Fruit fly (Drosophila melanogaster) whole organism, wandering third instar larva: ENCODE data around the gene Pli.

ENCODE experiments used
- Abd-B ChIP-seq: fragments of >200 bp; optimal IDR thresholded peaks from 2 replicates; lab custom pipeline; 2017; ENCODE audit warnings: missing biosample characterization, missing genetic modification characterization
- CG32264 ChIP-seq: fragments of 200-800 bp; sonication (Bioruptor generic); optimal IDR thresholded peaks from 2 replicates; lab custom pipeline; 2016; ENCODE audit warnings: missing biosample characterization, missing genetic modification characterization
- CG9705 ChIP-seq: fragments of 200-800 bp; sonication (Bioruptor generic); optimal IDR thresholded peaks from 2 replicates; lab custom pipeline; 2018; ENCODE audit warnings: missing biosample characterization, mild to moderate bottlenecking, missing genetic modification characterization
- CrebA ChIP-seq: fragments of 200-800 bp; sonication (Bioruptor generic); optimal IDR thresholded peaks from 2 replicates; lab custom pipeline; 2016; ENCODE audit warnings: missing biosample characterization, mild to moderate bottlenecking, missing genetic modification characterization, borderline replicate concordance
- Dfd ChIP-seq: fragments of >200 bp; optimal IDR thresholded peaks from 2 replicates; lab custom pipeline; 2017; ENCODE audit warnings: missing biosample characterization, missing genetic modification characterization
- Dif ChIP-seq: fragments of 200-275, 200-300 bp; sonication (Bioruptor generic); optimal IDR thresholded peaks from 2 replicates; lab custom pipeline; 2018; ENCODE audit warnings: missing biosample characterization, missing genetic modification characterization; ENCODE audit not compliant: partially characterized antibody
- GATAd ChIP-seq: sonication (Bioruptor generic); optimal IDR thresholded peaks from 2 replicates; lab custom pipeline; 2016; ENCODE audit warnings: missing biosample characterization, missing genetic modification characterization
- HLH106 ChIP-seq: fragments of 200-800 bp; optimal IDR thresholded peaks from 3 replicates; lab custom pipeline; 2019; ENCODE audit warnings: missing biosample characterization, mild to moderate bottlenecking, missing genetic modification characterization, moderate library complexity
- Hnf4 ChIP-seq: fragments of 200-800 bp; sonication (Bioruptor generic); optimal IDR thresholded peaks from 2 replicates; lab custom pipeline; 2016; ENCODE audit warnings: missing biosample characterization, mild to moderate bottlenecking, missing genetic modification characterization
- Hr78 ChIP-seq: fragments of >200 bp; optimal IDR thresholded peaks from 2 replicates; lab custom pipeline; 2017; ENCODE audit warnings: missing biosample characterization, missing genetic modification characterization
- Hr83 ChIP-seq: fragments of 200-300 bp; sonication (Bioruptor generic); optimal IDR thresholded peaks from 2 replicates; lab custom pipeline; 2016; ENCODE audit warnings: missing biosample characterization, mild to moderate bottlenecking, missing genetic modification characterization, moderate library complexity; ENCODE audit not compliant: poor library complexity, severe bottlenecking
- Jra ChIP-seq: sonication (Bioruptor generic); optimal IDR thresholded peaks from 2 replicates; lab custom pipeline; 2016; ENCODE audit warnings: missing biosample characterization, missing genetic modification characterization
- Mio ChIP-seq: sonication (Bioruptor generic); optimal IDR thresholded peaks from 2 replicates; lab custom pipeline; 2016; ENCODE audit warnings: missing biosample characterization, missing genetic modification characterization
- Myc ChIP-seq: fragments of >200 bp; optimal IDR thresholded peaks from 2 replicates; lab custom pipeline; 2017
- N ChIP-seq: fragments of >200 bp; optimal IDR thresholded peaks from 2 replicates; lab custom pipeline; 2018; ENCODE audit warnings: missing biosample characterization, missing external identifiers, missing genetic modification characterization
- OdsH ChIP-seq: fragments of 200-800 bp; sonication (Bioruptor generic); optimal IDR thresholded peaks from 2 replicates; lab custom pipeline; 2016; ENCODE audit warnings: missing biosample characterization, mild to moderate bottlenecking, missing genetic modification characterization
- Rel ChIP-seq, 2 experiments: fragments of 200-800 bp; sonication (Bioruptor generic) in 1 of 2; optimal IDR thresholded peaks; 2 replicates in 1 of 2; 3 replicates in 1 of 2; lab custom pipeline; 2016 to 2019; ENCODE audit warnings: mild to moderate bottlenecking in 2 of 2, missing biosample characterization in 2 of 2, missing genetic modification characterization in 2 of 2, moderate library complexity in 1 of 2
- Sp1 ChIP-seq: fragments of 200-800 bp; sonication (Bioruptor generic); optimal IDR thresholded peaks from 3 replicates; lab custom pipeline; 2019; ENCODE audit warnings: missing biosample characterization, mild to moderate bottlenecking, missing genetic modification characterization, moderate library complexity
- Vsx2 ChIP-seq: fragments of 200-300, 225-300 bp; sonication (Bioruptor generic); optimal IDR thresholded peaks from 2 replicates; lab custom pipeline; 2018; ENCODE audit warnings: missing biosample characterization, missing genetic modification characterization; ENCODE audit not compliant: partially characterized antibody
- br ChIP-seq: fragments of 200-800 bp; sonication (Bioruptor generic); optimal IDR thresholded peaks from 2 replicates; lab custom pipeline; 2016; ENCODE audit warnings: missing biosample characterization, missing genetic modification characterization
- brk ChIP-seq: fragments of 200-800 bp; sonication (Bioruptor generic); optimal IDR thresholded peaks from 2 replicates; lab custom pipeline; 2016; ENCODE audit warnings: missing biosample characterization, mild to moderate bottlenecking, missing genetic modification characterization
- dl ChIP-seq, 2 experiments: fragments of 175-275, 200-275 bp in 1 of 2; fragments of 200-275 bp in 1 of 2; sonication (Bioruptor generic); optimal IDR thresholded peaks; lab custom pipeline; 2018; ENCODE audit warnings: mild to moderate bottlenecking in 2 of 2, missing biosample characterization in 2 of 2, missing genetic modification characterization in 2 of 2, moderate library complexity in 2 of 2; ENCODE audit not compliant: partially characterized antibody in 2 of 2, insufficient read depth in 1 of 2
- dmrt93B ChIP-seq: fragments of 200-800 bp; sonication (Bioruptor generic); optimal IDR thresholded peaks from 2 replicates; lab custom pipeline; 2018; ENCODE audit warnings: missing biosample characterization, mild to moderate bottlenecking, missing genetic modification characterization
- dsf ChIP-seq: sonication (Bioruptor generic); optimal IDR thresholded peaks from 2 replicates; lab custom pipeline; 2016; ENCODE audit warnings: missing biosample characterization, missing genetic modification characterization, borderline replicate concordance
- ey ChIP-seq: fragments of 200-800 bp; sonication (Bioruptor generic); optimal IDR thresholded peaks from 2 replicates; lab custom pipeline; 2016; ENCODE audit warnings: missing biosample characterization, missing genetic modification characterization
- foxo ChIP-seq, 2 experiments: fragments of 200-800 bp; sonication (Bioruptor generic); optimal IDR thresholded peaks; 2 replicates in 1 of 2; 3 replicates in 1 of 2; lab custom pipeline; 2016 to 2017; ENCODE audit warnings: missing biosample characterization in 2 of 2, missing genetic modification characterization in 2 of 2
- fru ChIP-seq: fragments of 200-800 bp; sonication (Bioruptor generic); optimal IDR thresholded peaks from 3 replicates; lab custom pipeline; 2016; ENCODE audit warnings: missing biosample characterization, mild to moderate bottlenecking, missing genetic modification characterization
- h ChIP-seq: fragments of 200-800 bp; sonication (Bioruptor generic); optimal IDR thresholded peaks from 3 replicates; lab custom pipeline; 2016; ENCODE audit warnings: missing biosample characterization, mild to moderate bottlenecking, missing genetic modification characterization
- lola ChIP-seq: fragments of >200 bp; optimal IDR thresholded peaks from 2 replicates; lab custom pipeline; 2017; ENCODE audit warnings: missing biosample characterization, missing genetic modification characterization
- pan ChIP-seq: fragments of >200 bp; optimal IDR thresholded peaks from 2 replicates; lab custom pipeline; 2017
- psq ChIP-seq: fragments of 200-800 bp; sonication (Bioruptor generic); optimal IDR thresholded peaks from 3 replicates; lab custom pipeline; 2017; ENCODE audit warnings: missing biosample characterization, mild to moderate bottlenecking, missing genetic modification characterization, moderate library complexity
- rgr ChIP-seq: fragments of 200-800 bp; sonication (Bioruptor generic); optimal IDR thresholded peaks from 3 replicates; lab custom pipeline; 2016; ENCODE audit warnings: missing biosample characterization, mild to moderate bottlenecking, missing genetic modification characterization
- sage ChIP-seq: fragments of 200-800 bp; sonication (Bioruptor generic); optimal IDR thresholded peaks from 2 replicates; lab custom pipeline; 2016; ENCODE audit warnings: missing biosample characterization, mild to moderate bottlenecking, missing genetic modification characterization
- sv ChIP-seq: fragments of 200-800 bp; sonication (Bioruptor generic); optimal IDR thresholded peaks from 3 replicates; lab custom pipeline; 2016; ENCODE audit warnings: missing biosample characterization, missing genetic modification characterization
- tai ChIP-seq: sonication (Bioruptor generic); optimal IDR thresholded peaks from 2 replicates; lab custom pipeline; 2016; ENCODE audit warnings: missing biosample characterization, missing genetic modification characterization
- usp ChIP-seq: fragments of >200 bp; optimal IDR thresholded peaks from 2 replicates; lab custom pipeline; 2017; ENCODE audit warnings: missing biosample characterization, missing genetic modification characterization
- woc ChIP-seq: sonication (Bioruptor generic); optimal IDR thresholded peaks from 2 replicates; lab custom pipeline; 2016; ENCODE audit warnings: missing biosample characterization, mild to moderate bottlenecking, missing genetic modification characterization

The Pli gene

dm6 chr3R:23889922-23890321 is at the start of gene Pli:
TSS of gene Pli (minus strand) at chr3R:23890052.
- TF ChIP-seq tai (GFP tag; lab: Kevin White, UChicago) (no peak), dsf (GFP tag; lab: Kevin White, UChicago) (no peak), Hnf4 (GFP tag; lab: Kevin White, UChicago) (peak; percentile 8), lola (GFP tag; lab: Kevin White, UChicago) (no peak), HLH106 (tag; lab: Kevin White, UChicago) (peak; percentile 35), sage (GFP tag; lab: Kevin White, UChicago) (no peak), CG9705 (GFP tag; lab: Kevin White, UChicago) (peak; percentile 10), fru (GFP tag; lab: Kevin White, UChicago) (peak; percentile 58), CrebA (GFP tag; lab: Kevin White, UChicago) (no peak), Sp1 (GFP tag; lab: Kevin White, UChicago) (peak; percentile 58), foxo (GFP tag; optimal IDR thresholded peaks at IDR 0.05; lab: Kevin White, UChicago) (no peak), Rel (GFP tag; optimal IDR thresholded peaks at IDR 0.05; lab: Kevin White, UChicago) (no peak), Rel (tag; optimal IDR thresholded peaks at IDR 0.05; lab: Kevin White, UChicago) (peak; percentile 78), OdsH (GFP tag; lab: Kevin White, UChicago) (no peak), h (peak; percentile 42), Hr83 (GFP tag; lab: Kevin White, UChicago) (peak; percentile 43), Dif (GFP tag; lab: Kevin White, UChicago) (peak; percentile 62), rgr (GFP tag; lab: Kevin White, UChicago) (peak; percentile 32), Vsx2 (GFP tag; lab: Kevin White, UChicago) (no peak), psq (no peak), pan (no peak), CG32264 (GFP tag; lab: Kevin White, UChicago) (no peak), Jra (GFP tag; lab: Kevin White, UChicago) (peak; percentile 9)

- TF ChIP-seq Dfd (GFP tag; lab: Kevin White, UChicago) (no peak), Hnf4 (GFP tag; lab: Kevin White, UChicago) (no peak), foxo (GFP tag; optimal IDR thresholded peaks at IDR 0.05; lab: Kevin White, UChicago) (no peak), tai (GFP tag; lab: Kevin White, UChicago) (no peak), OdsH (GFP tag; lab: Kevin White, UChicago) (no peak), fru (GFP tag; lab: Kevin White, UChicago) (no peak), Rel (GFP tag; optimal IDR thresholded peaks at IDR 0.05; lab: Kevin White, UChicago) (no peak), Rel (tag; optimal IDR thresholded peaks at IDR 0.05; lab: Kevin White, UChicago) (peak; percentile 41), CG9705 (GFP tag; lab: Kevin White, UChicago) (no peak)
These were observed 48.8 kb upstream of the Pli start for dm6 chr3R:23938564-23939122.

- TF ChIP-seq dl (GFP tag; optimal IDR thresholded peaks at IDR 0.05; lab: Kevin White, UChicago; ENCODE audit: insufficient read depth in 1 of 2, partially characterized antibody in 2 of 2): no peak
- TF ChIP-seq Dif (GFP tag; lab: Kevin White, UChicago): peak; percentile 6
- TF ChIP-seq h: peak; percentile 96
- TF ChIP-seq Mio: peak; percentile 77
- TF ChIP-seq Myc (lab: Kevin White, UChicago): no peak
- peak; percentile 92 for TF ChIP-seq CG32264 (GFP tag; lab: Kevin White, UChicago)
- no peak for TF ChIP-seq N (GFP tag; lab: Kevin White, UChicago)
- TF ChIP-seq Jra (GFP tag; lab: Kevin White, UChicago): peak; percentile 50
- TF ChIP-seq GATAd (GFP tag; lab: Kevin White, UChicago): peak; percentile 63
- no peak for TF ChIP-seq usp (GFP tag; lab: Kevin White, UChicago)
- peak; percentile 69 to 98 for TF ChIP-seq foxo (GFP tag; optimal IDR thresholded peaks at IDR 0.05; lab: Kevin White, UChicago)
- peak; percentile 89 for TF ChIP-seq psq
- TF ChIP-seq CrebA (GFP tag; lab: Kevin White, UChicago): no peak
- TF ChIP-seq HLH106 (tag; lab: Kevin White, UChicago): peak; percentile 91
- no peak for TF ChIP-seq Hr78 (GFP tag; lab: Kevin White, UChicago)
- peak; percentile 63 for TF ChIP-seq sv
- TF ChIP-seq br (GFP tag; lab: Kevin White, UChicago): peak; percentile 95
- no peak for TF ChIP-seq Abd-B (GFP tag; lab: Kevin White, UChicago)
- TF ChIP-seq woc (GFP tag; lab: Kevin White, UChicago): peak; percentile 82
- no peak for TF ChIP-seq sage (GFP tag; lab: Kevin White, UChicago)
- peak; percentile 92 for TF ChIP-seq Hnf4 (GFP tag; lab: Kevin White, UChicago)
- peak; percentile 31 for TF ChIP-seq dsf (GFP tag; lab: Kevin White, UChicago)
- no peak for TF ChIP-seq lola (GFP tag; lab: Kevin White, UChicago)
- peak; percentile 95 for TF ChIP-seq fru (GFP tag; lab: Kevin White, UChicago)
- TF ChIP-seq Sp1 (GFP tag; lab: Kevin White, UChicago): peak; percentile 93
- no peak for TF ChIP-seq brk (GFP tag; lab: Kevin White, UChicago)
- no peak for TF ChIP-seq Vsx2 (GFP tag; lab: Kevin White, UChicago)
- TF ChIP-seq tai (GFP tag; lab: Kevin White, UChicago): no peak
- TF ChIP-seq CG9705 (GFP tag; lab: Kevin White, UChicago): peak; percentile 73
- TF ChIP-seq ey: peak; percentile 97
- peak; percentile 79 for TF ChIP-seq dmrt93B
- TF ChIP-seq rgr (GFP tag; lab: Kevin White, UChicago): peak; percentile 98
- TF ChIP-seq Rel (GFP tag; optimal IDR thresholded peaks at IDR 0.05; lab: Kevin White, UChicago): no peak
- peak; percentile 58 for TF ChIP-seq Rel (tag; optimal IDR thresholded peaks at IDR 0.05; lab: Kevin White, UChicago)
- TF ChIP-seq OdsH (GFP tag; lab: Kevin White, UChicago): peak; percentile 96
These were observed 44.1 kb upstream of the Pli start, which contains the start of gene CG5854 for dm6 chr3R:23933684-23934575. TSS of gene CG5854 (plus strand) at chr3R:23933912.
